Worm (Caenorhabditis elegans) whole organism, young adult: ENCODE results near the gene tag-234.
A peak's percentile ranks its signal among the peaks of the same experiment; 100 is the strongest.

ENCODE experiments used
- C17E4.6 ChIP-seq: fragments of 200-800 bp; sonication (Bioruptor generic); IDR thresholded peaks from 2 replicates; pipeline ENCODE4 v1.3.6; 2022; ENCODE audit warnings: missing genetic modification reagents, missing genetic modification characterization, missing compliant biosample characterization
- F39B2.1 ChIP-seq: fragments of 200-800 bp; sonication (Bioruptor generic); IDR thresholded peaks from 2 replicates; pipeline ENCODE4 v1.3.6; 2022; ENCODE audit warnings: missing genetic modification reagents, missing genetic modification characterization, missing compliant biosample characterization
- F57A8.1 ChIP-seq: fragments of 200-800 bp; sonication (Bioruptor generic); optimal IDR thresholded peaks from 2 replicates; lab custom pipeline; 2018; ENCODE audit warnings: mild to moderate bottlenecking, missing genetic modification characterization, moderate library complexity, missing compliant biosample characterization
- T07F8.4 ChIP-seq: sonication (generic microtip); optimal IDR thresholded peaks from 2 replicates; lab custom pipeline; 2016; ENCODE audit warnings: mild to moderate bottlenecking, missing genetic modification characterization, moderate library complexity, missing compliant biosample characterization
- Y53G8AR.9 ChIP-seq: fragments of 200-800 bp; sonication (Bioruptor generic); conservative IDR thresholded peaks from 2 replicates; pipeline ENCODE4 v1.3.6; 2022; ENCODE audit warnings: missing genetic modification reagents, missing genetic modification characterization, missing compliant biosample characterization
- Y79H2A.3 ChIP-seq: fragments of 200-800 bp; sonication (Bioruptor generic); conservative IDR thresholded peaks from 2 replicates; pipeline ENCODE4 v1.3.6; 2022; ENCODE audit warnings: missing genetic modification reagents, missing genetic modification characterization, missing compliant biosample characterization
- akir-1 ChIP-seq: fragments of 200-800 bp; sonication (Bioruptor generic); optimal IDR thresholded peaks from 2 replicates; lab custom pipeline; 2018; ENCODE audit warnings: mild to moderate bottlenecking, missing genetic modification characterization, moderate library complexity, missing compliant biosample characterization
- aptf-2 ChIP-seq: fragments of 200-800 bp; sonication (Bioruptor generic); conservative IDR thresholded peaks from 2 replicates; pipeline ENCODE4 v1.3.6; 2022; ENCODE audit warnings: missing genetic modification reagents, missing genetic modification characterization, missing compliant biosample characterization
- atf-7 ChIP-seq: sonication (generic microtip); optimal IDR thresholded peaks from 2 replicates; lab custom pipeline; 2017; ENCODE audit warnings: mild to moderate bottlenecking, missing genetic modification characterization, missing compliant biosample characterization
- athp-1 ChIP-seq: sonication (generic microtip); optimal IDR thresholded peaks from 2 replicates; lab custom pipeline; 2017; ENCODE audit warnings: mild to moderate bottlenecking, missing genetic modification characterization, missing compliant biosample characterization
- attf-5 ChIP-seq: fragments of 200-800 bp; sonication (Bioruptor generic); optimal IDR thresholded peaks from 2 replicates; lab custom pipeline; 2018; ENCODE audit warnings: mild to moderate bottlenecking, missing genetic modification characterization, missing compliant biosample characterization
- bed-2 ChIP-seq: fragments of 200-800 bp; sonication (Bioruptor generic); IDR thresholded peaks from 2 replicates; pipeline ENCODE4 v1.3.6; 2022; ENCODE audit warnings: missing genetic modification reagents, missing genetic modification characterization, missing compliant biosample characterization
- ccch-3 ChIP-seq: fragments of 200-800 bp; sonication (Bioruptor generic); optimal IDR thresholded peaks from 2 replicates; lab custom pipeline; 2018; ENCODE audit warnings: mild to moderate bottlenecking, missing genetic modification characterization, missing compliant biosample characterization
- cebp-1 ChIP-seq, 2 experiments: fragments of 200-800 bp in 1 of 2; sonication (Bioruptor generic) in 1 of 2; sonication (generic microtip) in 1 of 2; IDR thresholded peaks in 1 of 2; optimal IDR thresholded peaks in 1 of 2; 2 replicates each; pipeline versions ENCODE4 v1.3.6 to Lab custom; 2017 to 2022; ENCODE audit warnings: missing compliant biosample characterization in 2 of 2, missing genetic modification characterization in 2 of 2, mild to moderate bottlenecking in 1 of 2, missing genetic modification reagents in 1 of 2, moderate library complexity in 1 of 2
- ceh-79 ChIP-seq: sonication (generic microtip); optimal IDR thresholded peaks from 2 replicates; lab custom pipeline; 2017; ENCODE audit warnings: mild to moderate bottlenecking, missing genetic modification characterization, missing compliant biosample characterization
- dpl-1 ChIP-seq: fragments of 150-350 bp; optimal IDR thresholded peaks from 2 replicates; lab custom pipeline; 2014; ENCODE audit warnings: missing biosample characterization, missing genetic modification reagents, missing genetic modification characterization
- egl-18 ChIP-seq: fragments of 200-800 bp; sonication (Bioruptor generic); IDR thresholded peaks from 2 replicates; pipeline ENCODE4 v1.3.6; 2022; ENCODE audit warnings: missing genetic modification reagents, missing genetic modification characterization, missing compliant biosample characterization
- egl-44 ChIP-seq: fragments of 200-800 bp; sonication (Bioruptor generic); IDR thresholded peaks from 2 replicates; pipeline ENCODE4 v1.3.6; 2022; ENCODE audit warnings: missing genetic modification reagents, missing genetic modification characterization, missing compliant biosample characterization
- gei-17 ChIP-seq: fragments of 200-800 bp; sonication (Bioruptor generic); optimal IDR thresholded peaks from 2 replicates; lab custom pipeline; 2018; ENCODE audit warnings: mild to moderate bottlenecking, missing genetic modification characterization, missing compliant biosample characterization
- hmg-20 ChIP-seq: fragments of 200-800 bp; sonication (Bioruptor generic); IDR thresholded peaks from 2 replicates; pipeline ENCODE4 v1.3.6; 2022; ENCODE audit warnings: missing genetic modification reagents, missing genetic modification characterization, missing compliant biosample characterization
- lag-1 ChIP-seq: fragments of 200-800 bp; sonication (Bioruptor generic); IDR thresholded peaks from 2 replicates; pipeline ENCODE4 v1.3.6; 2022; ENCODE audit warnings: missing genetic modification reagents, missing genetic modification characterization, missing compliant biosample characterization
- lin-26 ChIP-seq: fragments of 200-800 bp; sonication (Bioruptor generic); IDR thresholded peaks from 2 replicates; pipeline ENCODE4 v1.3.6; 2022; ENCODE audit warnings: missing genetic modification reagents, missing genetic modification characterization, missing compliant biosample characterization
- lin-40 ChIP-seq: sonication (generic microtip); optimal IDR thresholded peaks from 2 replicates; lab custom pipeline; 2016; ENCODE audit warnings: missing genetic modification characterization, mild to moderate bottlenecking, missing compliant biosample characterization, missing genotype, missing genetic modification reagents
- mcd-1 ChIP-seq: fragments of 200-800 bp; sonication (Bioruptor generic); IDR thresholded peaks from 2 replicates; pipeline ENCODE4 v1.3.6; 2022; ENCODE audit warnings: missing genetic modification reagents, missing genetic modification characterization, missing compliant biosample characterization
- mes-4 ChIP-seq: sonication (generic microtip); optimal IDR thresholded peaks from 2 replicates; lab custom pipeline; 2016; ENCODE audit warnings: missing genotype, missing genetic modification characterization, missing compliant biosample characterization
- nfya-1 ChIP-seq: sonication (generic microtip); optimal IDR thresholded peaks from 2 replicates; lab custom pipeline; 2017; ENCODE audit warnings: antibody characterized with exemption, missing compliant biosample characterization, missing genetic modification characterization, borderline replicate concordance; ENCODE audit not compliant: insufficient read depth
- nhr-80 ChIP-seq: sonication (generic microtip); optimal IDR thresholded peaks from 2 replicates; lab custom pipeline; 2016; ENCODE audit warnings: missing genetic modification characterization, missing compliant biosample characterization
- pbrm-1 ChIP-seq: fragments of 200-800 bp; sonication (Bioruptor generic); IDR thresholded peaks from 2 replicates; pipeline ENCODE4 v1.3.6; 2022; ENCODE audit warnings: missing genetic modification reagents, missing genetic modification characterization, missing compliant biosample characterization
- rec-8 ChIP-seq, 2 experiments: sonication (generic microtip); optimal IDR thresholded peaks; 2 replicates each; lab custom pipeline; 2016; ENCODE audit warnings: mild to moderate bottlenecking in 2 of 2, missing genetic modification characterization in 2 of 2, missing genetic modification reagents in 2 of 2, missing genotype in 2 of 2, missing biosample characterization in 1 of 2, missing compliant biosample characterization in 1 of 2, moderate library complexity in 1 of 2
- repo-1 ChIP-seq: sonication (generic microtip); optimal IDR thresholded peaks from 2 replicates; lab custom pipeline; 2017; ENCODE audit warnings: mild to moderate bottlenecking, missing genetic modification characterization, missing compliant biosample characterization
- snpc-4 ChIP-seq, 5 experiments: fragments of 150-350 bp in 1 of 5; sonication (generic microtip) in 4 of 5; optimal IDR thresholded peaks; 2 replicates each; lab custom pipeline; 2014 to 2018; ENCODE audit warnings: missing genetic modification characterization in 5 of 5, missing biosample characterization in 3 of 5, antibody characterized with exemption in 2 of 5, mild to moderate bottlenecking in 2 of 5, missing compliant biosample characterization in 2 of 5, missing genotype in 2 of 5, moderate library complexity in 2 of 5, missing genetic modification reagents in 1 of 5
- sptf-2 ChIP-seq: fragments of 200-800 bp; sonication (Bioruptor generic); optimal IDR thresholded peaks from 2 replicates; lab custom pipeline; 2018; ENCODE audit warnings: mild to moderate bottlenecking, missing genetic modification characterization, missing compliant biosample characterization
- tbx-9 ChIP-seq: sonication (generic microtip); optimal IDR thresholded peaks from 2 replicates; lab custom pipeline; 2016; ENCODE audit warnings: borderline replicate concordance, missing genetic modification characterization, inconsistent platforms, missing compliant biosample characterization
- tlf-1 ChIP-seq: fragments of 200-800 bp; sonication (Bioruptor generic); optimal IDR thresholded peaks from 2 replicates; lab custom pipeline; 2018; ENCODE audit warnings: mild to moderate bottlenecking, missing genetic modification characterization, missing compliant biosample characterization
- ztf-22 ChIP-seq: fragments of 200-800 bp; sonication (Bioruptor generic); optimal IDR thresholded peaks from 2 replicates; lab custom pipeline; 2018; ENCODE audit warnings: mild to moderate bottlenecking, missing genetic modification characterization, moderate library complexity, missing compliant biosample characterization
- ztf-25 ChIP-seq: fragments of 200-800 bp; sonication (Bioruptor generic); IDR thresholded peaks from 2 replicates; pipeline ENCODE4 v1.3.6; 2022; ENCODE audit warnings: missing genetic modification reagents, missing genetic modification characterization, missing compliant biosample characterization
- ztf-26 ChIP-seq: sonication (generic microtip); optimal IDR thresholded peaks from 2 replicates; lab custom pipeline; 2017; ENCODE audit warnings: missing genetic modification characterization, missing compliant biosample characterization
- ztf-28 ChIP-seq: fragments of 200-800 bp; sonication (Bioruptor generic); IDR thresholded peaks from 2 replicates; pipeline ENCODE4 v1.3.6; 2022; ENCODE audit warnings: missing genetic modification reagents, missing genetic modification characterization, missing compliant biosample characterization

tag-234 gene

ce11 chrII:5885966-5886621 is 22.1 kb downstream of the tag-234 start (continued):
- TF ChIP-seq ztf-28 = no peak
- TF ChIP-seq mes-4 (tag; lab: Kevin White, UChicago) = no peak
- TF ChIP-seq C17E4.6 (GFP tag; lab: Robert Waterston, UW) = no peak
- no peak for TF ChIP-seq sptf-2 (GFP tag; lab: Kevin White, UChicago)
- TF ChIP-seq ztf-25 (GFP tag; lab: Robert Waterston, UW) = no peak
- peak; percentile 43 for TF ChIP-seq nhr-80 (tag; lab: Kevin White, UChicago)
- no peak for TF ChIP-seq akir-1 (GFP tag; lab: Kevin White, UChicago)
- TF ChIP-seq tbx-9 (tag; lab: Kevin White, UChicago) = no peak
- TF ChIP-seq F39B2.1 (GFP tag; lab: Robert Waterston, UW) = no peak
- TF ChIP-seq egl-44 (GFP tag; lab: Robert Waterston, UW) = no peak
- peak; percentile 64 for TF ChIP-seq lin-40 (tag; lab: Kevin White, UChicago)
- no peak for TF ChIP-seq T07F8.4 (tag; lab: Kevin White, UChicago)
- TF ChIP-seq cebp-1 (GFP tag; IDR thresholded peaks at IDR 0.05; lab: Robert Waterston, UW) = peak; percentile 76; the same call in 1 of the 2 replicates
- TF ChIP-seq cebp-1 (tag; optimal IDR thresholded peaks at IDR 0.05; lab: Kevin White, UChicago) = peak; percentile 94
- TF ChIP-seq tlf-1 = no peak
- TF ChIP-seq egl-18 (GFP tag; lab: Robert Waterston, UW) = no peak
- TF ChIP-seq, all 124 proteins: peak for 5

ce11 chrII:5889417-5890139 is 25.6 kb downstream of the tag-234 start:
- 0 out of 2 replicates have a peak, but pooled peaks have one; percentile 26 for TF ChIP-seq cebp-1 (GFP tag; IDR thresholded peaks at IDR 0.05; lab: Robert Waterston, UW)
- TF ChIP-seq cebp-1 (tag; optimal IDR thresholded peaks at IDR 0.05; lab: Kevin White, UChicago) = peak; percentile 78
- no peak for TF ChIP-seq lag-1 (GFP tag; lab: Robert Waterston, UW)
- TF ChIP-seq tbx-9 (tag; lab: Kevin White, UChicago) = no peak
- no peak for TF ChIP-seq nfya-1 (tag; lab: Kevin White, UChicago)
- TF ChIP-seq lin-26 = no peak

- no peak for TF ChIP-seq cebp-1 (GFP tag; IDR thresholded peaks at IDR 0.05; lab: Robert Waterston, UW)
- TF ChIP-seq cebp-1 (tag; optimal IDR thresholded peaks at IDR 0.05; lab: Kevin White, UChicago) = peak; percentile 4
- peak; percentile 25 for TF ChIP-seq ztf-26
- TF ChIP-seq attf-5 (GFP tag; lab: Kevin White, UChicago) = no peak
- TF ChIP-seq repo-1 (tag; lab: Kevin White, UChicago) = peak; percentile 55
- TF ChIP-seq tbx-9 (tag; lab: Kevin White, UChicago) = no peak
- 0 out of 2 replicates have a peak, but pooled peaks have one; percentile 47 for TF ChIP-seq Y53G8AR.9 (GFP tag; lab: Robert Waterston, UW)
- TF ChIP-seq bed-2 (GFP tag; lab: Robert Waterston, UW) = no peak
- no peak for TF ChIP-seq athp-1 (tag; lab: Kevin White, UChicago)
- no peak for TF ChIP-seq nfya-1 (tag; lab: Kevin White, UChicago)
- TF ChIP-seq atf-7 = peak; percentile 25
- TF ChIP-seq dpl-1 (GFP tag; lab: Kevin White, UChicago) = no peak
- TF ChIP-seq rec-8 (tag; optimal IDR thresholded peaks at IDR 0.05; lab: Kevin White, UChicago) = no peak
These were observed 28.8 kb downstream of the tag-234 start for ce11 chrII:5892813-5893212.

- TF ChIP-seq ztf-28 (no peak), gei-17 (no peak), aptf-2 (GFP tag; lab: Robert Waterston, UW) (no peak), ztf-22 (GFP tag; lab: Kevin White, UChicago) (no peak), F57A8.1 (GFP tag; lab: Kevin White, UChicago) (no peak), ceh-79 (tag; lab: Kevin White, UChicago) (no peak), hmg-20 (GFP tag; lab: Robert Waterston, UW) (no peak), pbrm-1 (GFP tag; lab: Robert Waterston, UW) (no peak), ccch-3 (GFP tag; lab: Kevin White, UChicago) (no peak), lin-40 (tag; lab: Kevin White, UChicago) (no peak), snpc-4 (GFP tag; optimal IDR thresholded peaks at IDR 0.05; lab: Kevin White, UChicago) (no peak), snpc-4 (tag; optimal IDR thresholded peaks at IDR 0.05; lab: Kevin White, UChicago) (no peak), Y79H2A.3 (GFP tag; lab: Robert Waterston, UW) (no peak), mcd-1 (GFP tag; lab: Robert Waterston, UW) (no peak), ztf-26 (no peak)
These were observed 31.9 kb downstream of the tag-234 start, which contains the start of gene F59G1.4 for ce11 chrII:5895870-5896269. Gene F59G1.4, plus strand, starts transcription at chrII:5896170.
